Fruit fly (Drosophila melanogaster) whole organism, embryonic: ENCODE measurements around the gene Blimp-1.

Experiments used
- Aef1 ChIP-seq: fragments of 200-800 bp; sonication (Bioruptor generic); IDR thresholded peaks from 3 replicates; pipeline ENCODE4 v1.3.6; 2022; ENCODE audit warnings: missing biosample characterization, missing genetic modification characterization
- Atf3 ChIP-seq: fragments of 200-800 bp; sonication (Bioruptor generic); optimal IDR thresholded peaks from 3 replicates; lab custom pipeline; 2016; ENCODE audit warnings: missing biosample characterization, missing genetic modification characterization
- BtbVII ChIP-seq: fragments of 200-800 bp; sonication (Bioruptor generic); optimal IDR thresholded peaks from 3 replicates; lab custom pipeline; 2017; ENCODE audit warnings: missing biosample characterization, mild to moderate bottlenecking, missing genetic modification characterization
- CG10979 ChIP-seq: fragments of 200-800 bp; sonication (Bioruptor generic); optimal IDR thresholded peaks from 2 replicates; lab custom pipeline; 2018; ENCODE audit warnings: missing biosample characterization, mild to moderate bottlenecking, missing genetic modification characterization, moderate library complexity
- CG11504 ChIP-seq: fragments of 200-800 bp; sonication (Bioruptor generic); optimal IDR thresholded peaks from 3 replicates; lab custom pipeline; 2019; ENCODE audit warnings: missing biosample characterization, mild to moderate bottlenecking, missing genetic modification characterization, moderate library complexity
- CG14860 ChIP-seq: fragments of 200-800 bp; sonication (Bioruptor generic); IDR thresholded peaks from 3 replicates; pipeline ENCODE4 v1.3.6; 2022; ENCODE audit warnings: missing biosample characterization, missing genetic modification characterization; ENCODE audit not compliant: partially characterized antibody
- CG15011 ChIP-seq: fragments of 200-800 bp; sonication (Bioruptor generic); optimal IDR thresholded peaks from 3 replicates; lab custom pipeline; 2018; ENCODE audit warnings: missing biosample characterization, mild to moderate bottlenecking, missing genetic modification characterization
- CG1529 ChIP-seq: fragments of 200-800 bp; sonication (Bioruptor generic); optimal IDR thresholded peaks from 3 replicates; lab custom pipeline; 2018; ENCODE audit warnings: missing biosample characterization, missing genetic modification characterization
- CG15514 ChIP-seq: fragments of 200-800 bp; sonication (Bioruptor generic); optimal IDR thresholded peaks from 3 replicates; lab custom pipeline; 2017; ENCODE audit warnings: missing biosample characterization, missing genetic modification characterization, mild to moderate bottlenecking, moderate library complexity, missing genetic modification reagents
- CG17186 ChIP-seq: fragments of 200-800 bp; sonication (Bioruptor generic); optimal IDR thresholded peaks from 3 replicates; lab custom pipeline; 2017; ENCODE audit warnings: missing biosample characterization, missing genetic modification reagents, missing genetic modification characterization
- CG17802 ChIP-seq: fragments of 200-800 bp; sonication (Bioruptor generic); optimal IDR thresholded peaks from 2 replicates; lab custom pipeline; 2018; ENCODE audit warnings: missing biosample characterization, mild to moderate bottlenecking, missing genetic modification characterization, moderate library complexity
- CG2120 ChIP-seq: fragments of 200-800 bp; sonication (Bioruptor generic); optimal IDR thresholded peaks from 3 replicates; lab custom pipeline; 2016; ENCODE audit warnings: missing biosample characterization, missing genetic modification characterization
- CG2712 ChIP-seq: fragments of 200-800 bp; optimal IDR thresholded peaks from 3 replicates; lab custom pipeline; 2019; ENCODE audit warnings: missing biosample characterization, mild to moderate bottlenecking, missing genetic modification characterization, moderate library complexity
- CG3065 ChIP-seq: fragments of 200-800 bp; sonication (Bioruptor generic); optimal IDR thresholded peaks from 2 replicates; lab custom pipeline; 2016; ENCODE audit warnings: missing biosample characterization, missing genetic modification characterization
- CG31388 ChIP-seq: fragments of 200-800 bp; sonication (Bioruptor generic); optimal IDR thresholded peaks from 2 replicates; lab custom pipeline; 2016; ENCODE audit warnings: missing biosample characterization, missing genetic modification characterization
- CG32767 ChIP-seq: fragments of 200-800 bp; sonication (Bioruptor generic); IDR thresholded peaks from 2 replicates; pipeline ENCODE4 v1.3.6; 2022; ENCODE audit warnings: missing biosample characterization, missing genetic modification characterization
- CG42726 ChIP-seq: fragments of 200-800 bp; sonication (Bioruptor generic); IDR thresholded peaks from 2 replicates; pipeline ENCODE4 v1.3.6; 2022; ENCODE audit warnings: missing biosample characterization, missing genetic modification characterization; ENCODE audit not compliant: partially characterized antibody
- CG4617 ChIP-seq: fragments of 200-800 bp; sonication (Bioruptor generic); optimal IDR thresholded peaks from 3 replicates; lab custom pipeline; 2016; ENCODE audit warnings: missing biosample characterization, missing genetic modification characterization, borderline replicate concordance
- CG6175 ChIP-seq: fragments of 200-800 bp; sonication (Bioruptor generic); IDR thresholded peaks from 3 replicates; pipeline ENCODE4 v1.3.6; 2022; ENCODE audit warnings: missing biosample characterization, missing genetic modification characterization
- CG6813 ChIP-seq: fragments of 200-800 bp; sonication (Bioruptor generic); optimal IDR thresholded peaks from 2 replicates; lab custom pipeline; 2017; ENCODE audit warnings: missing biosample characterization, missing genetic modification characterization, mild to moderate bottlenecking, moderate library complexity, missing genetic modification reagents
- CG7372 ChIP-seq: fragments of 200-800 bp; sonication (Bioruptor generic); IDR thresholded peaks from 2 replicates; pipeline ENCODE4 v1.3.6; 2022; ENCODE audit warnings: missing biosample characterization, missing genetic modification characterization
- CG9609 ChIP-seq: fragments of 200-800 bp; sonication (Bioruptor generic); optimal IDR thresholded peaks from 3 replicates; lab custom pipeline; 2016; ENCODE audit warnings: missing biosample characterization, missing genetic modification characterization
- Eip74EF ChIP-seq, 2 experiments: fragments of 200-800 bp in 1 of 2; fragments of >200 bp in 1 of 2; sonication (Bioruptor generic) in 1 of 2; optimal IDR thresholded peaks; 2 replicates each; lab custom pipeline; 2017 to 2019; ENCODE audit warnings: missing biosample characterization in 2 of 2, missing genetic modification characterization in 2 of 2, mild to moderate bottlenecking in 1 of 2, moderate library complexity in 1 of 2
- Elba2 ChIP-seq: fragments of 200-800 bp; sonication (Bioruptor generic); optimal IDR thresholded peaks from 3 replicates; lab custom pipeline; 2016; ENCODE audit warnings: missing biosample characterization, missing genetic modification characterization
- HLHmδ ChIP-seq: fragments of 200-800 bp; sonication (Bioruptor generic); optimal IDR thresholded peaks from 2 replicates; lab custom pipeline; 2018; ENCODE audit warnings: missing biosample characterization, mild to moderate bottlenecking, missing genetic modification characterization, moderate library complexity
- Hey ChIP-seq: fragments of 200-800 bp; sonication (Bioruptor generic); optimal IDR thresholded peaks from 3 replicates; lab custom pipeline; 2018; ENCODE audit warnings: missing biosample characterization, mild to moderate bottlenecking, missing genetic modification characterization
- Hr78 ChIP-seq, 2 experiments: fragments of 200-800 bp in 1 of 2; fragments of >200 bp in 1 of 2; sonication (Bioruptor generic) in 1 of 2; optimal IDR thresholded peaks; 2 replicates each; lab custom pipeline; 2017 to 2019; ENCODE audit warnings: missing biosample characterization in 2 of 2, missing genetic modification characterization in 2 of 2, mild to moderate bottlenecking in 1 of 2, moderate library complexity in 1 of 2
- MBD-R2 ChIP-seq: fragments of 200-800 bp; sonication (Bioruptor generic); IDR thresholded peaks from 2 replicates; pipeline ENCODE4 v1.3.6; 2022; ENCODE audit warnings: missing biosample characterization, missing genetic modification characterization
- Mad ChIP-seq: fragments of 200-800 bp; sonication (Bioruptor generic); optimal IDR thresholded peaks from 2 replicates; lab custom pipeline; 2016; ENCODE audit warnings: missing biosample characterization, missing genetic modification characterization
- Max ChIP-seq: fragments of 200-800 bp; sonication (Bioruptor generic); optimal IDR thresholded peaks from 2 replicates; lab custom pipeline; 2016; ENCODE audit warnings: missing biosample characterization, mild to moderate bottlenecking, missing genetic modification characterization
- Nf-YC ChIP-seq: fragments of 200-800 bp; optimal IDR thresholded peaks from 3 replicates; lab custom pipeline; 2019; ENCODE audit warnings: missing biosample characterization, mild to moderate bottlenecking, missing genetic modification characterization, moderate library complexity
- Opbp ChIP-seq: fragments of 200-800 bp; sonication (Bioruptor generic); IDR thresholded peaks from 3 replicates; pipeline ENCODE4 v1.3.6; 2022; ENCODE audit warnings: missing biosample characterization, missing genetic modification characterization; ENCODE audit not compliant: partially characterized antibody
- Vsx1 ChIP-seq: fragments of 200-800 bp; sonication (Bioruptor generic); optimal IDR thresholded peaks from 2 replicates; lab custom pipeline; 2017; ENCODE audit warnings: missing biosample characterization, mild to moderate bottlenecking, missing genetic modification characterization, missing genetic modification reagents
- Xbp1 ChIP-seq: fragments of 200-800 bp; sonication (Bioruptor generic); optimal IDR thresholded peaks from 3 replicates; lab custom pipeline; 2016; ENCODE audit warnings: missing biosample characterization, mild to moderate bottlenecking, missing genetic modification characterization
- ab ChIP-seq: fragments of 200-800 bp; sonication (Bioruptor generic); optimal IDR thresholded peaks from 2 replicates; lab custom pipeline; 2016; ENCODE audit warnings: missing biosample characterization, missing genetic modification characterization
- bigmax ChIP-seq: fragments of 200-800 bp; sonication (Bioruptor generic); optimal IDR thresholded peaks from 2 replicates; lab custom pipeline; 2018; ENCODE audit warnings: missing biosample characterization, mild to moderate bottlenecking, missing genetic modification characterization
- corto ChIP-seq: fragments of 200-800 bp; sonication (Bioruptor generic); optimal IDR thresholded peaks from 2 replicates; lab custom pipeline; 2016; ENCODE audit warnings: missing biosample characterization, mild to moderate bottlenecking, missing genetic modification characterization, moderate library complexity
- dm ChIP-seq: fragments of 200-800 bp; sonication (Bioruptor generic); optimal IDR thresholded peaks from 3 replicates; lab custom pipeline; 2016; ENCODE audit warnings: missing biosample characterization, missing genetic modification characterization
- fu2 ChIP-seq: fragments of 200-800 bp; sonication (Bioruptor generic); optimal IDR thresholded peaks from 2 replicates; lab custom pipeline; 2016; ENCODE audit warnings: missing biosample characterization, missing genetic modification characterization
- hbn ChIP-seq: fragments of 200-800 bp; sonication (Bioruptor generic); IDR thresholded peaks from 2 replicates; pipeline ENCODE4 v1.3.6; 2022; ENCODE audit warnings: missing biosample characterization, missing genetic modification characterization; ENCODE audit not compliant: partially characterized antibody
- jing ChIP-seq: fragments of 200-800 bp; sonication (Bioruptor generic); optimal IDR thresholded peaks from 2 replicates; lab custom pipeline; 2018; ENCODE audit warnings: missing biosample characterization, mild to moderate bottlenecking, missing genetic modification characterization
- lola ChIP-seq, 3 experiments: fragments of >200 bp in 2 of 3; fragments of 200-800 bp in 1 of 3; sonication (Bioruptor generic) in 1 of 3; optimal IDR thresholded peaks; 2 replicates each; lab custom pipeline; 2017 to 2019; ENCODE audit warnings: missing biosample characterization in 3 of 3, missing genetic modification characterization in 3 of 3, mild to moderate bottlenecking in 1 of 3, moderate library complexity in 1 of 3
- mam ChIP-seq: fragments of 200-800 bp; sonication (Bioruptor generic); optimal IDR thresholded peaks from 3 replicates; lab custom pipeline; 2016; ENCODE audit warnings: missing biosample characterization, missing genetic modification characterization
- nmo ChIP-seq: fragments of 200-800 bp; sonication (Bioruptor generic); optimal IDR thresholded peaks from 2 replicates; lab custom pipeline; 2018; ENCODE audit warnings: missing biosample characterization, mild to moderate bottlenecking, missing genetic modification characterization, moderate library complexity
- salm ChIP-seq: fragments of 200-800 bp; sonication (Bioruptor generic); optimal IDR thresholded peaks from 2 replicates; lab custom pipeline; 2018; ENCODE audit warnings: missing biosample characterization, mild to moderate bottlenecking, missing genetic modification characterization
- sens-2 ChIP-seq: fragments of 200-800 bp; sonication (Bioruptor generic); IDR thresholded peaks from 2 replicates; pipeline ENCODE4 v1.3.6; 2022; ENCODE audit warnings: missing biosample characterization, missing genetic modification characterization
- shn ChIP-seq: fragments of 200-800 bp; sonication (Bioruptor generic); optimal IDR thresholded peaks from 3 replicates; lab custom pipeline; 2016; ENCODE audit warnings: missing biosample characterization, missing genetic modification characterization
- sim ChIP-seq: fragments of 200-800 bp; sonication (Bioruptor generic); IDR thresholded peaks from 2 replicates; pipeline ENCODE4 v1.3.6; 2022; ENCODE audit warnings: missing biosample characterization, missing genetic modification characterization
- slou ChIP-seq: fragments of 200-800 bp; sonication (Bioruptor generic); optimal IDR thresholded peaks from 3 replicates; lab custom pipeline; 2016; ENCODE audit warnings: missing biosample characterization, missing genetic modification characterization
- stwl ChIP-seq: fragments of 200-800 bp; sonication (Bioruptor generic); optimal IDR thresholded peaks from 3 replicates; lab custom pipeline; 2018; ENCODE audit warnings: missing biosample characterization, mild to moderate bottlenecking, missing genetic modification characterization, moderate library complexity

The Blimp-1 gene

dm6 chr3L:5662071-5662470 lies 31.3 kb downstream of the Blimp-1 start, which contains the start of gene Sse (continued):
- TF ChIP-seq Atf3 (no peak), CG1529 (GFP tag; lab: Kevin White, UChicago) (no peak), CG32767 (GFP tag; lab: Robert Waterston, UW) (no peak), slou (GFP tag; lab: Kevin White, UChicago) (peak; percentile 42), stwl (tag; lab: Kevin White, UChicago) (peak; percentile 93), Eip74EF (GFP tag; optimal IDR thresholded peaks at IDR 0.05; lab: Kevin White, UChicago) (peak in 1 of 2 experiments; percentile 14), salm (tag; lab: Kevin White, UChicago) (no peak), jing (GFP tag; lab: Kevin White, UChicago) (no peak), CG15514 (peak; percentile 98), CG17802 (tag; lab: Kevin White, UChicago) (no peak), mam (peak; percentile 36), sim (GFP tag; lab: Robert Waterston, UW) (no peak), Xbp1 (GFP tag; lab: Kevin White, UChicago) (no peak), CG31388 (GFP tag; lab: Kevin White, UChicago) (no peak), CG42726 (GFP tag; lab: Robert Waterston, UW) (peak; percentile 87), Nf-YC (no peak), fu2 (GFP tag; lab: Kevin White, UChicago) (no peak), BtbVII (no peak), CG11504 (tag; lab: Kevin White, UChicago) (peak; percentile 2), sens-2 (GFP tag; lab: Robert Waterston, UW) (no peak), MBD-R2 (GFP tag; lab: Robert Waterston, UW) (peak; percentile 71), shn (GFP tag; lab: Kevin White, UChicago) (no peak), Vsx1 (GFP tag; lab: Kevin White, UChicago) (no peak), CG17186 (GFP tag; lab: Kevin White, UChicago) (peak; percentile 32), CG3065 (no peak), dm (GFP tag; lab: Kevin White, UChicago) (no peak), corto (GFP tag; lab: Kevin White, UChicago) (no peak), Max (GFP tag; lab: Kevin White, UChicago) (no peak), Hey (tag; lab: Kevin White, UChicago) (no peak), CG15011 (GFP tag; lab: Kevin White, UChicago) (no peak), Hr78 (GFP tag; optimal IDR thresholded peaks at IDR 0.05; lab: Kevin White, UChicago) (no peak), CG6813 (no peak), Elba2 (no peak), Opbp (GFP tag; lab: Robert Waterston, UW) (peak; percentile 84), hbn (peak; percentile 68), HLHmδ (GFP tag; lab: Kevin White, UChicago) (no peak), CG7372 (GFP tag; lab: Robert Waterston, UW) (no peak), CG10979 (no peak), lola (GFP tag; optimal IDR thresholded peaks at IDR 0.05; lab: Kevin White, UChicago) (no peak), CG4617 (no peak), nmo (GFP tag; lab: Kevin White, UChicago) (no peak), Aef1 (GFP tag; lab: Robert Waterston, UW) (no peak), CG2120 (no peak), CG2712 (tag; lab: Kevin White, UChicago) (no peak), ab (GFP tag; lab: Kevin White, UChicago) (no peak), CG14860 (GFP tag; lab: Robert Waterston, UW) (peak; percentile 69; the same call in 2 of the 3 replicates), bigmax (no peak), Mad (GFP tag; lab: Kevin White, UChicago) (no peak), CG6175 (GFP tag; lab: Robert Waterston, UW) (no peak), CG9609 (GFP tag; lab: Kevin White, UChicago) (no peak)
